Fruit fly (Drosophila melanogaster) whole organism, embryonic: ENCODE data around the gene cac.

Experiments used
- Ada2b ChIP-seq: fragments of 200-800 bp; sonication (Bioruptor generic); IDR thresholded peaks from 2 replicates; pipeline ENCODE4 v1.3.6; 2022; ENCODE audit warnings: missing biosample characterization, missing genetic modification characterization
- Blimp-1 ChIP-seq: fragments of 200-800 bp; sonication (Bioruptor generic); optimal IDR thresholded peaks from 3 replicates; lab custom pipeline; 2018; ENCODE audit warnings: missing biosample characterization, missing genetic modification characterization, mild to moderate bottlenecking, moderate library complexity, missing genetic modification reagents
- CG1024 ChIP-seq: fragments of 200-800 bp; sonication (Bioruptor generic); IDR thresholded peaks from 2 replicates; pipeline ENCODE4 v1.3.6; 2022; ENCODE audit warnings: missing biosample characterization, missing genetic modification characterization
- CG12071 ChIP-seq: fragments of 200-800 bp; sonication (Bioruptor generic); optimal IDR thresholded peaks from 3 replicates; lab custom pipeline; 2018; ENCODE audit warnings: missing biosample characterization, mild to moderate bottlenecking, missing genetic modification characterization
- CG12219 ChIP-seq: fragments of 200-800 bp; sonication (Bioruptor generic); optimal IDR thresholded peaks from 3 replicates; lab custom pipeline; 2018; ENCODE audit warnings: missing biosample characterization, mild to moderate bottlenecking, missing genetic modification characterization
- CG14965 ChIP-seq: fragments of 200-800 bp; sonication (Bioruptor generic); optimal IDR thresholded peaks from 2 replicates; lab custom pipeline; 2016; ENCODE audit warnings: missing biosample characterization, missing genetic modification characterization, borderline replicate concordance
- CG1602 ChIP-seq: fragments of 200-800 bp; sonication (Bioruptor generic); optimal IDR thresholded peaks from 3 replicates; lab custom pipeline; 2016; ENCODE audit warnings: missing biosample characterization, missing genetic modification characterization
- CG17359 ChIP-seq: fragments of 200-800 bp; sonication (Bioruptor generic); optimal IDR thresholded peaks from 3 replicates; lab custom pipeline; 2018; ENCODE audit warnings: missing biosample characterization, mild to moderate bottlenecking, missing genetic modification characterization, moderate library complexity
- CG1832 ChIP-seq: fragments of 200-800 bp; sonication (Bioruptor generic); optimal IDR thresholded peaks from 2 replicates; lab custom pipeline; 2017; ENCODE audit warnings: missing biosample characterization, mild to moderate bottlenecking, missing genetic modification characterization, inconsistent platforms
- CG3065 ChIP-seq: fragments of 200-800 bp; sonication (Bioruptor generic); optimal IDR thresholded peaks from 2 replicates; lab custom pipeline; 2016; ENCODE audit warnings: missing biosample characterization, missing genetic modification characterization
- CG32772 ChIP-seq: fragments of 200-800 bp; sonication (Bioruptor generic); IDR thresholded peaks from 2 replicates; pipeline ENCODE4 v1.3.6; 2022; ENCODE audit warnings: missing biosample characterization, missing genetic modification characterization
- CG3838 ChIP-seq: fragments of 200-800 bp; sonication (Bioruptor generic); optimal IDR thresholded peaks from 3 replicates; lab custom pipeline; 2016; ENCODE audit warnings: missing biosample characterization, missing genetic modification characterization
- CG3847 ChIP-seq: fragments of 200-800 bp; sonication (Bioruptor generic); IDR thresholded peaks from 2 replicates; pipeline ENCODE4 v1.3.6; 2022; ENCODE audit warnings: missing biosample characterization, missing genetic modification characterization
- CG4404 ChIP-seq: fragments of 200-800 bp; sonication (Bioruptor generic); IDR thresholded peaks from 2 replicates; pipeline ENCODE4 v1.3.6; 2022; ENCODE audit warnings: missing biosample characterization, missing genetic modification characterization
- CG5953 ChIP-seq: fragments of 200-800 bp; sonication (Bioruptor generic); IDR thresholded peaks from 2 replicates; pipeline ENCODE4 v1.3.6; 2022; ENCODE audit warnings: missing biosample characterization, missing genetic modification characterization
- CG6683 ChIP-seq: fragments of 200-800 bp; sonication (Bioruptor generic); optimal IDR thresholded peaks from 2 replicates; lab custom pipeline; 2017; ENCODE audit warnings: missing biosample characterization, mild to moderate bottlenecking, missing genetic modification characterization, missing genetic modification reagents
- CG6813 ChIP-seq: fragments of 200-800 bp; sonication (Bioruptor generic); optimal IDR thresholded peaks from 2 replicates; lab custom pipeline; 2017; ENCODE audit warnings: missing biosample characterization, missing genetic modification characterization, mild to moderate bottlenecking, moderate library complexity, missing genetic modification reagents
- CG7786 ChIP-seq: fragments of 200-800 bp; sonication (Bioruptor generic); optimal IDR thresholded peaks from 2 replicates; lab custom pipeline; 2016; ENCODE audit warnings: missing biosample characterization, missing genetic modification characterization
- CG8089 ChIP-seq: fragments of 200-800 bp; sonication (Bioruptor generic); optimal IDR thresholded peaks from 3 replicates; lab custom pipeline; 2016; ENCODE audit warnings: missing biosample characterization, missing genetic modification characterization
- CG8944 ChIP-seq: fragments of 200-800 bp; sonication (Bioruptor generic); optimal IDR thresholded peaks from 3 replicates; lab custom pipeline; 2016; ENCODE audit warnings: missing biosample characterization, missing genetic modification characterization
- CG9876 ChIP-seq: fragments of 200-800 bp; sonication (Bioruptor generic); optimal IDR thresholded peaks from 2 replicates; lab custom pipeline; 2016; ENCODE audit warnings: missing biosample characterization, missing genetic modification characterization
- CTCF ChIP-seq: fragments of 200-800 bp; sonication (Bioruptor generic); optimal IDR thresholded peaks from 2 replicates; lab custom pipeline; 2017; ENCODE audit warnings: missing biosample characterization, mild to moderate bottlenecking, missing genetic modification characterization, moderate library complexity
- Dad ChIP-seq: fragments of 200-800 bp; sonication (Bioruptor generic); optimal IDR thresholded peaks from 3 replicates; lab custom pipeline; 2016; ENCODE audit warnings: missing biosample characterization, missing genetic modification characterization
- Dll ChIP-seq: fragments of 200-800 bp; sonication (Bioruptor generic); IDR thresholded peaks from 4 replicates; pipeline ENCODE4 v1.3.6; 2022; ENCODE audit warnings: missing biosample characterization, missing genetic modification characterization; ENCODE audit not compliant: partially characterized antibody
- Dref ChIP-seq: fragments of 200-800 bp; sonication (Bioruptor generic); IDR thresholded peaks from 2 replicates; pipeline ENCODE4 v1.3.6; 2022; ENCODE audit warnings: missing biosample characterization, missing genetic modification characterization
- ERR ChIP-seq: fragments of 200-800 bp; sonication (Bioruptor generic); optimal IDR thresholded peaks from 2 replicates; lab custom pipeline; 2016; ENCODE audit warnings: missing biosample characterization, missing genetic modification characterization
- Fer1 ChIP-seq: fragments of 200-800 bp; sonication (Bioruptor generic); optimal IDR thresholded peaks from 2 replicates; lab custom pipeline; 2017; ENCODE audit warnings: missing biosample characterization, mild to moderate bottlenecking, missing genetic modification characterization
- Fer3 ChIP-seq: fragments of 200-800 bp; sonication (Bioruptor generic); optimal IDR thresholded peaks from 2 replicates; lab custom pipeline; 2018; ENCODE audit warnings: missing biosample characterization, mild to moderate bottlenecking, missing genetic modification characterization, moderate library complexity
- Gsc ChIP-seq: fragments of 200-800 bp; sonication (Bioruptor generic); IDR thresholded peaks from 2 replicates; pipeline ENCODE4 v1.3.6; 2022; ENCODE audit warnings: missing biosample characterization, missing genetic modification characterization
- Lpt ChIP-seq: fragments of >200 bp; optimal IDR thresholded peaks from 2 replicates; lab custom pipeline; 2018; ENCODE audit warnings: missing biosample characterization, missing genetic modification characterization
- Nf-YC ChIP-seq: fragments of 200-800 bp; optimal IDR thresholded peaks from 3 replicates; lab custom pipeline; 2019; ENCODE audit warnings: missing biosample characterization, mild to moderate bottlenecking, missing genetic modification characterization, moderate library complexity
- Sry-β ChIP-seq: fragments of 200-800 bp; sonication (Bioruptor generic); optimal IDR thresholded peaks from 2 replicates; lab custom pipeline; 2018; ENCODE audit warnings: missing biosample characterization, mild to moderate bottlenecking, missing genetic modification characterization, moderate library complexity
- TFAM ChIP-seq: fragments of 200-800 bp; sonication (Bioruptor generic); optimal IDR thresholded peaks from 2 replicates; lab custom pipeline; 2017; ENCODE audit warnings: missing biosample characterization, missing genetic modification characterization, inconsistent platforms
- Trl ChIP-seq, 3 experiments: fragments of >200 bp in 2 of 3; fragments of 200-800 bp in 1 of 3; sonication (Bioruptor generic) in 1 of 3; optimal IDR thresholded peaks; 2 replicates in 1 of 3; 3 replicates in 2 of 3; lab custom pipeline; 2016 to 2017; ENCODE audit warnings: missing biosample characterization in 1 of 3, missing genetic modification characterization in 1 of 3
- ac ChIP-seq: fragments of 200-800 bp; sonication (Bioruptor generic); optimal IDR thresholded peaks from 3 replicates; lab custom pipeline; 2017; ENCODE audit warnings: missing biosample characterization, mild to moderate bottlenecking, missing genetic modification characterization
- aop ChIP-seq: fragments of 200-800 bp; sonication (Bioruptor generic); IDR thresholded peaks from 2 replicates; pipeline ENCODE4 v1.3.6; 2022; ENCODE audit warnings: missing biosample characterization, missing genetic modification characterization
- az2 ChIP-seq: fragments of 200-800 bp; sonication (Bioruptor generic); optimal IDR thresholded peaks from 3 replicates; lab custom pipeline; 2016; ENCODE audit warnings: missing biosample characterization, missing genetic modification characterization
- cad ChIP-seq: fragments of >200 bp; optimal IDR thresholded peaks from 2 replicates; lab custom pipeline; 2017; ENCODE audit warnings: missing biosample characterization, missing genetic modification characterization
- disco-r ChIP-seq: fragments of 200-800 bp; sonication (Bioruptor generic); optimal IDR thresholded peaks from 2 replicates; lab custom pipeline; 2016; ENCODE audit warnings: missing biosample characterization, missing genetic modification characterization
- emc ChIP-seq: fragments of 200-800 bp; sonication (Bioruptor generic); optimal IDR thresholded peaks from 2 replicates; lab custom pipeline; 2016; ENCODE audit warnings: missing biosample characterization, missing genetic modification characterization
- ewg ChIP-seq: fragments of 200-800 bp; sonication (Bioruptor generic); optimal IDR thresholded peaks from 3 replicates; lab custom pipeline; 2017; ENCODE audit warnings: mild to moderate bottlenecking, missing biosample characterization, missing genetic modification reagents, missing genetic modification characterization
- jigr1 ChIP-seq: fragments of 200-800 bp; sonication (Bioruptor generic); IDR thresholded peaks from 3 replicates; pipeline ENCODE4 v1.3.6; 2022; ENCODE audit warnings: missing biosample characterization, missing genetic modification characterization
- luna ChIP-seq: fragments of 200-800 bp; sonication (Bioruptor generic); optimal IDR thresholded peaks from 2 replicates; lab custom pipeline; 2016; ENCODE audit warnings: missing biosample characterization, missing genetic modification characterization
- mld ChIP-seq: fragments of 200-800 bp; sonication (Bioruptor generic); IDR thresholded peaks from 3 replicates; pipeline ENCODE4 v1.3.6; 2022; ENCODE audit warnings: missing biosample characterization, missing genetic modification characterization; ENCODE audit not compliant: partially characterized antibody
- sens ChIP-seq: fragments of 200-800 bp; sonication (Bioruptor generic); peaks from one replicate; lab custom pipeline; 2016; ENCODE audit warnings: missing biosample characterization, missing genetic modification characterization
- slp2 ChIP-seq: fragments of 200-800 bp; sonication (Bioruptor generic); optimal IDR thresholded peaks from 2 replicates; lab custom pipeline; 2016; ENCODE audit warnings: missing biosample characterization, missing genetic modification characterization
- stwl ChIP-seq: fragments of 200-800 bp; sonication (Bioruptor generic); optimal IDR thresholded peaks from 3 replicates; lab custom pipeline; 2018; ENCODE audit warnings: missing biosample characterization, mild to moderate bottlenecking, missing genetic modification characterization, moderate library complexity
- tio ChIP-seq: fragments of 200-800 bp; sonication (Bioruptor generic); optimal IDR thresholded peaks from 2 replicates; lab custom pipeline; 2017; ENCODE audit warnings: missing biosample characterization, missing genetic modification characterization, inconsistent platforms
- tup ChIP-seq: fragments of 200-800 bp; sonication (Bioruptor generic); optimal IDR thresholded peaks from 2 replicates; lab custom pipeline; 2016; ENCODE audit warnings: missing biosample characterization, mild to moderate bottlenecking, missing genetic modification characterization, moderate library complexity
- wor ChIP-seq: fragments of 200-800 bp; sonication (Bioruptor generic); IDR thresholded peaks from 2 replicates; pipeline ENCODE4 v1.3.6; 2022; ENCODE audit warnings: missing biosample characterization, missing genetic modification characterization
- z ChIP-seq: fragments of 200-800 bp; sonication (Bioruptor generic); IDR thresholded peaks from 3 replicates; pipeline ENCODE4 v1.3.6; 2022; ENCODE audit warnings: missing biosample characterization, missing genetic modification characterization
- zf30C ChIP-seq: fragments of 200-800 bp; sonication (Bioruptor generic); optimal IDR thresholded peaks from 3 replicates; lab custom pipeline; 2018; ENCODE audit warnings: missing biosample characterization, mild to moderate bottlenecking, missing genetic modification characterization

The cac gene

dm6 chrX:11920959-11921358 lies 63.9 kb downstream of the cac start (continued):
- no peak for TF ChIP-seq Dll (GFP tag; lab: Robert Waterston, UW)
- TF ChIP-seq CG17359 (tag; lab: Kevin White, UChicago), result peak; percentile 93
- no peak for TF ChIP-seq aop (GFP tag; lab: Robert Waterston, UW)
- TF ChIP-seq Sry-β (GFP tag; lab: Kevin White, UChicago), result peak; percentile 19
- TF ChIP-seq Gsc (GFP tag; lab: Robert Waterston, UW), result peak; percentile 35; the same call in 1 of the 2 replicates
- TF ChIP-seq tio, result peak; percentile 78
- 0 out of 3 replicates have a peak, but pooled peaks have one; percentile 18 for TF ChIP-seq z (GFP tag; lab: Robert Waterston, UW)
- peak; percentile 69 for TF ChIP-seq slp2
- TF ChIP-seq Dad (GFP tag; lab: Kevin White, UChicago), result peak; percentile 68
- no peak for TF ChIP-seq Lpt (GFP tag; lab: Kevin White, UChicago)
- TF ChIP-seq Fer3 (tag; lab: Kevin White, UChicago), result peak; percentile 89
- TF ChIP-seq CG3838 (GFP tag; lab: Kevin White, UChicago), result peak; percentile 24
- TF ChIP-seq CG32772 (GFP tag; lab: Robert Waterston, UW), result peak; percentile 84
- TF ChIP-seq CG8944 (GFP tag; lab: Kevin White, UChicago), result peak; percentile 58
- no peak for TF ChIP-seq tup
- TF ChIP-seq Blimp-1 (GFP tag; lab: Kevin White, UChicago), result peak; percentile 91
- peak; percentile 77; the same call in 1 of the 3 replicates for TF ChIP-seq jigr1 (GFP tag; lab: Robert Waterston, UW)
- no peak for TF ChIP-seq CG1024 (GFP tag; lab: Robert Waterston, UW)
- TF ChIP-seq sens, result peak; percentile 98
- TF ChIP-seq CG6683 (GFP tag; lab: Kevin White, UChicago), result peak; percentile 77
- TF ChIP-seq CG5953, result peak; percentile 73; the same call in 1 of the 2 replicates
- no peak for TF ChIP-seq emc (GFP tag; lab: Kevin White, UChicago)
- TF ChIP-seq CTCF, result peak; percentile 58
- TF ChIP-seq CG4404 (GFP tag; lab: Robert Waterston, UW), result peak; percentile 50
- no peak for TF ChIP-seq mld (GFP tag; lab: Robert Waterston, UW)
- TF ChIP-seq ac (GFP tag; lab: Kevin White, UChicago), result no peak
- peak; percentile 86 for TF ChIP-seq az2 (GFP tag; lab: Kevin White, UChicago)
- peak; percentile 78 for TF ChIP-seq zf30C (GFP tag; lab: Kevin White, UChicago)
- TF ChIP-seq CG14965 (GFP tag; lab: Kevin White, UChicago), result no peak
- TF ChIP-seq CG12219 (GFP tag; lab: Kevin White, UChicago), result peak; percentile 89
- peak; percentile 81 for TF ChIP-seq CG6813
- TF ChIP-seq Fer1 (GFP tag; lab: Kevin White, UChicago), result peak; percentile 92
- peak; percentile 61 for TF ChIP-seq CG7786 (GFP tag; lab: Kevin White, UChicago)
- peak; percentile 56 for TF ChIP-seq ERR (GFP tag; lab: Kevin White, UChicago)
- TF ChIP-seq Dref, result no peak
- TF ChIP-seq CG9876 (GFP tag; lab: Kevin White, UChicago), result peak; percentile 14
- TF ChIP-seq Ada2b, result peak; percentile 81
- peak; percentile 83 for TF ChIP-seq CG1602 (GFP tag; lab: Kevin White, UChicago)
- TF ChIP-seq CG3847, result peak; percentile 88
- peak; percentile 52 for TF ChIP-seq disco-r (GFP tag; lab: Kevin White, UChicago)
- peak; percentile 13 for TF ChIP-seq CG3065 (GFP tag; lab: Kevin White, UChicago)
- TF ChIP-seq Trl (optimal IDR thresholded peaks at IDR 0.05; lab: Kevin White, UChicago), result peak; percentile 33 to 64
- TF ChIP-seq Trl (GFP tag; optimal IDR thresholded peaks at IDR 0.05; lab: Kevin White, UChicago), result peak; percentile 69
- TF ChIP-seq stwl (tag; lab: Kevin White, UChicago), result no peak
- TF ChIP-seq CG12071, result peak; percentile 83
- TF ChIP-seq luna (GFP tag; lab: Kevin White, UChicago), result peak; percentile 9
- TF ChIP-seq ewg, result peak; percentile 83
- TF ChIP-seq CG8089 (GFP tag; lab: Kevin White, UChicago), result peak; percentile 42
- no peak for TF ChIP-seq cad (GFP tag; lab: Kevin White, UChicago)
- TF ChIP-seq TFAM (GFP tag; lab: Kevin White, UChicago), result peak; percentile 39
- no peak for TF ChIP-seq CG1832 (GFP tag; lab: Kevin White, UChicago)
- peak; percentile 85 for TF ChIP-seq Nf-YC
- peak; percentile 83 for TF ChIP-seq wor
